Fruit fly (Drosophila melanogaster) whole organism, embryonic: ENCODE measurements around the gene CG8136.

ENCODE experiments used
- CG10267 ChIP-seq: fragments of 200-800 bp; sonication (Bioruptor generic); optimal IDR thresholded peaks from 2 replicates; lab custom pipeline; 2018; ENCODE audit warnings: missing biosample characterization, mild to moderate bottlenecking, missing genetic modification characterization, moderate library complexity
- CG10274 ChIP-seq: fragments of 200-800 bp; sonication (Bioruptor generic); optimal IDR thresholded peaks from 3 replicates; lab custom pipeline; 2017; ENCODE audit warnings: missing biosample characterization, mild to moderate bottlenecking, missing genetic modification characterization
- CG10431 ChIP-seq: fragments of 200-800 bp; sonication (Bioruptor generic); optimal IDR thresholded peaks from 3 replicates; lab custom pipeline; 2018; ENCODE audit warnings: missing biosample characterization, mild to moderate bottlenecking, missing genetic modification characterization
- CG12769 ChIP-seq: fragments of 200-800 bp; sonication (Bioruptor generic); optimal IDR thresholded peaks from 2 replicates; lab custom pipeline; 2019; ENCODE audit warnings: missing biosample characterization, mild to moderate bottlenecking, missing genetic modification characterization, moderate library complexity
- CG14965 ChIP-seq: fragments of 200-800 bp; sonication (Bioruptor generic); optimal IDR thresholded peaks from 2 replicates; lab custom pipeline; 2016; ENCODE audit warnings: missing biosample characterization, missing genetic modification characterization, borderline replicate concordance
- CG15696 ChIP-seq: fragments of 200-800 bp; sonication (Bioruptor generic); optimal IDR thresholded peaks from 2 replicates; lab custom pipeline; 2019; ENCODE audit warnings: missing biosample characterization, mild to moderate bottlenecking, missing genetic modification characterization, moderate library complexity
- CG16813 ChIP-seq: fragments of 200-800 bp; sonication (Bioruptor generic); IDR thresholded peaks from 3 replicates; pipeline ENCODE4 v1.3.6; 2022; ENCODE audit warnings: missing biosample characterization, missing genetic modification characterization; ENCODE audit not compliant: partially characterized antibody
- CG1832 ChIP-seq: fragments of 200-800 bp; sonication (Bioruptor generic); optimal IDR thresholded peaks from 2 replicates; lab custom pipeline; 2017; ENCODE audit warnings: missing biosample characterization, mild to moderate bottlenecking, missing genetic modification characterization, inconsistent platforms
- CG2199 ChIP-seq: fragments of 200-800 bp; sonication (Bioruptor generic); IDR thresholded peaks from 3 replicates; pipeline ENCODE4 v1.3.6; 2022; ENCODE audit warnings: missing biosample characterization, missing genetic modification characterization
- CG2712 ChIP-seq: fragments of 200-800 bp; optimal IDR thresholded peaks from 3 replicates; lab custom pipeline; 2019; ENCODE audit warnings: missing biosample characterization, mild to moderate bottlenecking, missing genetic modification characterization, moderate library complexity
- CG31441 ChIP-seq: fragments of 200-800 bp; sonication (Bioruptor generic); IDR thresholded peaks from 2 replicates; pipeline ENCODE4 v1.3.6; 2022; ENCODE audit warnings: missing biosample characterization, missing genetic modification characterization
- CG3281 ChIP-seq: fragments of 200-800 bp; sonication (Bioruptor generic); optimal IDR thresholded peaks from 3 replicates; lab custom pipeline; 2017; ENCODE audit warnings: missing biosample characterization, mild to moderate bottlenecking, missing genetic modification characterization
- CG33213 ChIP-seq: fragments of 200-800 bp; sonication (Bioruptor generic); optimal IDR thresholded peaks from 3 replicates; lab custom pipeline; 2016; ENCODE audit warnings: missing biosample characterization, missing genetic modification characterization
- CG34376 ChIP-seq: fragments of 200-800 bp; sonication (Bioruptor generic); optimal IDR thresholded peaks from 2 replicates; lab custom pipeline; 2018; ENCODE audit warnings: missing biosample characterization, mild to moderate bottlenecking, missing genetic modification characterization
- CG4404 ChIP-seq: fragments of 200-800 bp; sonication (Bioruptor generic); IDR thresholded peaks from 2 replicates; pipeline ENCODE4 v1.3.6; 2022; ENCODE audit warnings: missing biosample characterization, missing genetic modification characterization
- CG6175 ChIP-seq: fragments of 200-800 bp; sonication (Bioruptor generic); IDR thresholded peaks from 3 replicates; pipeline ENCODE4 v1.3.6; 2022; ENCODE audit warnings: missing biosample characterization, missing genetic modification characterization
- CG6683 ChIP-seq: fragments of 200-800 bp; sonication (Bioruptor generic); optimal IDR thresholded peaks from 2 replicates; lab custom pipeline; 2017; ENCODE audit warnings: missing biosample characterization, mild to moderate bottlenecking, missing genetic modification characterization, missing genetic modification reagents
- CG8944 ChIP-seq: fragments of 200-800 bp; sonication (Bioruptor generic); optimal IDR thresholded peaks from 3 replicates; lab custom pipeline; 2016; ENCODE audit warnings: missing biosample characterization, missing genetic modification characterization
- CG9215 ChIP-seq: fragments of 200-800 bp; sonication (Bioruptor generic); IDR thresholded peaks from 2 replicates; pipeline ENCODE4 v1.3.6; 2022; ENCODE audit warnings: missing biosample characterization, missing genetic modification characterization
- CG9727 ChIP-seq: fragments of 200-800 bp; sonication (Bioruptor generic); optimal IDR thresholded peaks from 3 replicates; lab custom pipeline; 2017; ENCODE audit warnings: missing biosample characterization, mild to moderate bottlenecking, missing genetic modification characterization
- CG9932 ChIP-seq: fragments of 200-800 bp; sonication (Bioruptor generic); IDR thresholded peaks from 2 replicates; pipeline ENCODE4 v1.3.6; 2022; ENCODE audit warnings: missing biosample characterization, missing genetic modification characterization
- Deaf1 ChIP-seq: fragments of 200-800 bp; optimal IDR thresholded peaks from 3 replicates; lab custom pipeline; 2019; ENCODE audit warnings: missing biosample characterization, mild to moderate bottlenecking, missing genetic modification characterization, moderate library complexity
- Doc3 ChIP-seq: fragments of 200-800 bp; sonication (Bioruptor generic); IDR thresholded peaks from 3 replicates; pipeline ENCODE4 v1.3.6; 2022; ENCODE audit warnings: missing biosample characterization, missing genetic modification characterization; ENCODE audit not compliant: partially characterized antibody
- Elba2 ChIP-seq: fragments of 200-800 bp; sonication (Bioruptor generic); optimal IDR thresholded peaks from 3 replicates; lab custom pipeline; 2016; ENCODE audit warnings: missing biosample characterization, missing genetic modification characterization
- Fer2 ChIP-seq: fragments of 200-800 bp; sonication (Bioruptor generic); optimal IDR thresholded peaks from 2 replicates; lab custom pipeline; 2018; ENCODE audit warnings: missing biosample characterization, mild to moderate bottlenecking, missing genetic modification characterization, moderate library complexity
- GATAe ChIP-seq: fragments of 200-800 bp; sonication (Bioruptor generic); conservative IDR thresholded peaks from 2 replicates; pipeline ENCODE4 v1.3.6; 2022; ENCODE audit warnings: missing biosample characterization, missing genetic modification characterization
- HLH3B ChIP-seq: fragments of 200-800 bp; sonication (Bioruptor generic); IDR thresholded peaks from 2 replicates; pipeline ENCODE4 v1.3.6; 2022; ENCODE audit warnings: missing biosample characterization, missing genetic modification characterization
- MBD-R2 ChIP-seq: fragments of 200-800 bp; sonication (Bioruptor generic); IDR thresholded peaks from 2 replicates; pipeline ENCODE4 v1.3.6; 2022; ENCODE audit warnings: missing biosample characterization, missing genetic modification characterization
- Mad ChIP-seq: fragments of 200-800 bp; sonication (Bioruptor generic); optimal IDR thresholded peaks from 2 replicates; lab custom pipeline; 2016; ENCODE audit warnings: missing biosample characterization, missing genetic modification characterization
- Scr ChIP-seq: fragments of 200-800 bp; sonication (Bioruptor generic); IDR thresholded peaks from 2 replicates; pipeline ENCODE4 v1.3.6; 2022; ENCODE audit warnings: missing biosample characterization, missing genetic modification characterization; ENCODE audit not compliant: partially characterized antibody
- Sin3A ChIP-seq: fragments of >200 bp; optimal IDR thresholded peaks from 2 replicates; lab custom pipeline; 2018
- Usf ChIP-seq: fragments of 200-800 bp; sonication (Bioruptor generic); optimal IDR thresholded peaks from 2 replicates; lab custom pipeline; 2017; ENCODE audit warnings: missing genotype, missing biosample characterization, missing genetic modification characterization
- Xrp1 ChIP-seq: fragments of 200-800 bp; sonication (Bioruptor generic); IDR thresholded peaks from 2 replicates; pipeline ENCODE4 v1.3.6; 2022; ENCODE audit warnings: missing biosample characterization, missing genetic modification characterization
- ash1 ChIP-seq: fragments of 200-800 bp; sonication (Bioruptor generic); optimal IDR thresholded peaks from 2 replicates; lab custom pipeline; 2018; ENCODE audit warnings: missing biosample characterization, mild to moderate bottlenecking, missing genetic modification characterization
- br ChIP-seq: fragments of >200 bp; optimal IDR thresholded peaks from 2 replicates; lab custom pipeline; 2017
- bsh ChIP-seq, 2 experiments: fragments of 200-800 bp; sonication (Bioruptor generic); optimal IDR thresholded peaks; 2 replicates each; lab custom pipeline; 2017 to 2018; ENCODE audit warnings: mild to moderate bottlenecking in 2 of 2, missing biosample characterization in 2 of 2, missing genetic modification characterization in 2 of 2, moderate library complexity in 1 of 2
- crc ChIP-seq: fragments of 200-800 bp; sonication (Bioruptor generic); optimal IDR thresholded peaks from 2 replicates; lab custom pipeline; 2016; ENCODE audit warnings: missing biosample characterization, missing genetic modification characterization
- crol ChIP-seq: fragments of 200-800 bp; sonication (Bioruptor generic); IDR thresholded peaks from 2 replicates; pipeline ENCODE4 v1.3.6; 2022; ENCODE audit warnings: missing biosample characterization, missing genetic modification characterization
- disco-r ChIP-seq: fragments of 200-800 bp; sonication (Bioruptor generic); optimal IDR thresholded peaks from 2 replicates; lab custom pipeline; 2016; ENCODE audit warnings: missing biosample characterization, missing genetic modification characterization
- dmrt11E ChIP-seq: fragments of 200-800 bp; sonication (Bioruptor generic); optimal IDR thresholded peaks from 3 replicates; lab custom pipeline; 2018; ENCODE audit warnings: missing biosample characterization, mild to moderate bottlenecking, missing genetic modification characterization, moderate library complexity
- dysf ChIP-seq: fragments of 200-800 bp; sonication (Bioruptor generic); IDR thresholded peaks from 3 replicates; pipeline ENCODE4 v1.3.6; 2022; ENCODE audit warnings: missing biosample characterization, missing genetic modification characterization
- gfzf ChIP-seq: fragments of 200-800 bp; sonication (Bioruptor generic); optimal IDR thresholded peaks from 2 replicates; lab custom pipeline; 2016; ENCODE audit warnings: missing biosample characterization, mild to moderate bottlenecking, missing genetic modification characterization, moderate library complexity
- hb ChIP-seq: fragments of 200-800 bp; sonication (Bioruptor generic); IDR thresholded peaks from 3 replicates; pipeline ENCODE4 v1.3.6; 2022; ENCODE audit warnings: missing biosample characterization, missing genetic modification characterization; ENCODE audit not compliant: partially characterized antibody
- kay ChIP-seq: fragments of 200-800 bp; sonication (Bioruptor generic); optimal IDR thresholded peaks from 2 replicates; lab custom pipeline; 2016; ENCODE audit warnings: missing biosample characterization, missing genetic modification characterization
- knrl ChIP-seq: fragments of 200-800 bp; sonication (Bioruptor generic); IDR thresholded peaks from 3 replicates; pipeline ENCODE4 v1.3.6; 2022; ENCODE audit warnings: missing biosample characterization, missing genetic modification characterization; ENCODE audit not compliant: partially characterized antibody
- nerfin-1 ChIP-seq: fragments of 200-800 bp; sonication (Bioruptor generic); optimal IDR thresholded peaks from 3 replicates; lab custom pipeline; 2019; ENCODE audit warnings: missing biosample characterization, mild to moderate bottlenecking, missing genetic modification characterization, moderate library complexity
- odd ChIP-seq: fragments of 200-800 bp; sonication (Bioruptor generic); optimal IDR thresholded peaks from 2 replicates; lab custom pipeline; 2017; ENCODE audit warnings: missing biosample characterization, mild to moderate bottlenecking, missing genetic modification characterization
- sens-2 ChIP-seq: fragments of 200-800 bp; sonication (Bioruptor generic); IDR thresholded peaks from 2 replicates; pipeline ENCODE4 v1.3.6; 2022; ENCODE audit warnings: missing biosample characterization, missing genetic modification characterization
- stwl ChIP-seq: fragments of 200-800 bp; sonication (Bioruptor generic); optimal IDR thresholded peaks from 3 replicates; lab custom pipeline; 2018; ENCODE audit warnings: missing biosample characterization, mild to moderate bottlenecking, missing genetic modification characterization, moderate library complexity
- unc-4 ChIP-seq: fragments of 200-800 bp; sonication (Bioruptor generic); IDR thresholded peaks from 2 replicates; pipeline ENCODE4 v1.3.6; 2022; ENCODE audit warnings: missing biosample characterization, missing genetic modification characterization; ENCODE audit not compliant: partially characterized antibody
- vnd ChIP-seq: fragments of 200-800 bp; sonication (Bioruptor generic); IDR thresholded peaks from 3 replicates; pipeline ENCODE4 v1.3.6; 2022; ENCODE audit warnings: missing biosample characterization, missing genetic modification characterization; ENCODE audit not compliant: partially characterized antibody
- vvl ChIP-seq: fragments of 200-800 bp; sonication (Bioruptor generic); IDR thresholded peaks from 2 replicates; pipeline ENCODE4 v1.3.6; 2022; ENCODE audit warnings: missing biosample characterization, missing genetic modification characterization

Gene CG8136

DNA sequence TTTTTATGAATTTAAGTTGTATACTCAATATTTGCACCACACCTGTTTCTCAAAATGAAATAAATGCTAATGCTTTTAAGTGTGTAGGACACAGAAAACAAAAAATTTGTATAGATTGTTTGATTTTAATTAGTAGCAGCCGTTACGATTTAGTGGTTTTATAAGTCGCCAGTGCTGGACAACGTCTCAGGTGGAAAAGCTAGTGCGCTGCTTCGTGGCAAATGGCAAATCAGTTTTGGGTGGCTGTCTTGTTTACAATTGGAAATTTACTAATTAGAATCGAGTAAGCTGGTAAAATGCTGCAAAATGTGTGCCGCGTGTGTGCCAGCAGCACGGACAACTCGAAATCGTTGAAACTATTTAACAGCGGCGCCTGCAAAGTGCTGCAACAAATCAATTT is 5.5 kb downstream of the CG8136 start, which contains the start of gene CG8159 (continued):
- TF ChIP-seq odd (no peak), stwl (tag; lab: Kevin White, UChicago) (peak; percentile 54), CG16813 (GFP tag; lab: Robert Waterston, UW) (no peak), HLH3B (GFP tag; lab: Robert Waterston, UW) (no peak), CG10431 (no peak), Fer2 (tag; lab: Kevin White, UChicago) (no peak), sens-2 (GFP tag; lab: Robert Waterston, UW) (no peak), Xrp1 (GFP tag; lab: Robert Waterston, UW) (no peak), Usf (no peak), disco-r (GFP tag; lab: Kevin White, UChicago) (no peak), nerfin-1 (tag; lab: Kevin White, UChicago) (no peak), unc-4 (GFP tag; lab: Robert Waterston, UW) (no peak), CG8944 (GFP tag; lab: Kevin White, UChicago) (no peak), CG4404 (GFP tag; lab: Robert Waterston, UW) (no peak), CG12769 (no peak), GATAe (GFP tag; lab: Robert Waterston, UW) (no peak), kay (GFP tag; lab: Kevin White, UChicago) (no peak), Sin3A (no peak), Deaf1 (tag; lab: Kevin White, UChicago) (no peak), CG31441 (GFP tag; lab: Robert Waterston, UW) (no peak), CG6175 (GFP tag; lab: Robert Waterston, UW) (no peak), bsh (GFP tag; optimal IDR thresholded peaks at IDR 0.05; lab: Kevin White, UChicago) (no peak), gfzf (GFP tag; lab: Kevin White, UChicago) (peak; percentile 7), CG2712 (tag; lab: Kevin White, UChicago) (no peak), dysf (GFP tag; lab: Robert Waterston, UW) (no peak), vnd (GFP tag; lab: Robert Waterston, UW) (no peak), CG9727 (GFP tag; lab: Kevin White, UChicago) (no peak), CG10274 (no peak), ash1 (GFP tag; lab: Kevin White, UChicago) (no peak), vvl (GFP tag; lab: Robert Waterston, UW) (peak; percentile 34; the same call in 1 of the 2 replicates), CG2199 (no peak), br (no peak), Doc3 (GFP tag; lab: Robert Waterston, UW) (no peak), Elba2 (GFP tag; lab: Kevin White, UChicago) (peak; percentile 88), CG33213 (GFP tag; lab: Kevin White, UChicago) (no peak), dmrt11E (tag; lab: Kevin White, UChicago) (no peak), CG1832 (GFP tag; lab: Kevin White, UChicago) (no peak), knrl (GFP tag; lab: Robert Waterston, UW) (no peak), CG14965 (GFP tag; lab: Kevin White, UChicago) (no peak), MBD-R2 (peak; percentile 85), CG10267 (tag; lab: Kevin White, UChicago) (peak; percentile 81), CG15696 (tag; lab: Kevin White, UChicago) (no peak), CG9932 (no peak), CG34376 (GFP tag; lab: Kevin White, UChicago) (no peak), crc (GFP tag; lab: Kevin White, UChicago) (no peak), crol (GFP tag; lab: Robert Waterston, UW) (no peak), CG6683 (GFP tag; lab: Kevin White, UChicago) (no peak), CG9215 (GFP tag; lab: Robert Waterston, UW) (no peak), Scr (GFP tag; lab: Robert Waterston, UW) (no peak), CG3281 (no peak), hb (GFP tag; lab: Robert Waterston, UW) (no peak), Mad (GFP tag; lab: Kevin White, UChicago) (no peak)
